Fruit fly (Drosophila melanogaster) whole organism, embryonic: ENCODE measurements around the gene Muted.

Source experiments
- Aef1 ChIP-seq: fragments of 200-800 bp; sonication (Bioruptor generic); IDR thresholded peaks from 3 replicates; pipeline ENCODE4 v1.3.6; 2022; ENCODE audit warnings: missing biosample characterization, missing genetic modification characterization
- BEAF-32 ChIP-seq: fragments of 200-800 bp; sonication (Bioruptor generic); optimal IDR thresholded peaks from 3 replicates; lab custom pipeline; 2017; ENCODE audit warnings: missing biosample characterization, missing genetic modification characterization, mild to moderate bottlenecking, moderate library complexity, missing genetic modification reagents
- Bdp1 ChIP-seq: fragments of 200-800 bp; sonication (Bioruptor generic); optimal IDR thresholded peaks from 3 replicates; lab custom pipeline; 2016; ENCODE audit warnings: missing biosample characterization, missing genetic modification characterization
- CG10267 ChIP-seq: fragments of 200-800 bp; sonication (Bioruptor generic); optimal IDR thresholded peaks from 2 replicates; lab custom pipeline; 2018; ENCODE audit warnings: missing biosample characterization, mild to moderate bottlenecking, missing genetic modification characterization, moderate library complexity
- CG10274 ChIP-seq: fragments of 200-800 bp; sonication (Bioruptor generic); optimal IDR thresholded peaks from 3 replicates; lab custom pipeline; 2017; ENCODE audit warnings: missing biosample characterization, mild to moderate bottlenecking, missing genetic modification characterization
- CG10321 ChIP-seq: fragments of 200-800 bp; sonication (Bioruptor generic); IDR thresholded peaks from 2 replicates; pipeline ENCODE4 v1.3.6; 2022; ENCODE audit warnings: missing biosample characterization, missing genetic modification characterization
- CG10543 ChIP-seq: fragments of 200-800 bp; sonication (Bioruptor generic); optimal IDR thresholded peaks from 3 replicates; lab custom pipeline; 2017; ENCODE audit warnings: missing biosample characterization, mild to moderate bottlenecking, missing genetic modification characterization, moderate library complexity
- CG12104 ChIP-seq: fragments of 200-800 bp; sonication (Bioruptor generic); optimal IDR thresholded peaks from 3 replicates; lab custom pipeline; 2016; ENCODE audit warnings: missing biosample characterization, missing genetic modification characterization
- CG14965 ChIP-seq: fragments of 200-800 bp; sonication (Bioruptor generic); optimal IDR thresholded peaks from 2 replicates; lab custom pipeline; 2016; ENCODE audit warnings: missing biosample characterization, missing genetic modification characterization, borderline replicate concordance
- CG15011 ChIP-seq: fragments of 200-800 bp; sonication (Bioruptor generic); optimal IDR thresholded peaks from 3 replicates; lab custom pipeline; 2018; ENCODE audit warnings: missing biosample characterization, mild to moderate bottlenecking, missing genetic modification characterization
- CG1602 ChIP-seq: fragments of 200-800 bp; sonication (Bioruptor generic); optimal IDR thresholded peaks from 3 replicates; lab custom pipeline; 2016; ENCODE audit warnings: missing biosample characterization, missing genetic modification characterization
- CG17328 ChIP-seq: fragments of 200-800 bp; sonication (Bioruptor generic); IDR thresholded peaks from 2 replicates; pipeline ENCODE4 v1.3.6; 2022; ENCODE audit warnings: missing biosample characterization, missing genetic modification characterization
- CG18262 ChIP-seq: fragments of 200-800 bp; optimal IDR thresholded peaks from 3 replicates; lab custom pipeline; 2019; ENCODE audit warnings: missing biosample characterization, mild to moderate bottlenecking, missing genetic modification characterization, moderate library complexity
- CG1832 ChIP-seq: fragments of 200-800 bp; sonication (Bioruptor generic); optimal IDR thresholded peaks from 2 replicates; lab custom pipeline; 2017; ENCODE audit warnings: missing biosample characterization, mild to moderate bottlenecking, missing genetic modification characterization, inconsistent platforms
- CG31441 ChIP-seq: fragments of 200-800 bp; sonication (Bioruptor generic); IDR thresholded peaks from 2 replicates; pipeline ENCODE4 v1.3.6; 2022; ENCODE audit warnings: missing biosample characterization, missing genetic modification characterization
- CG3281 ChIP-seq: fragments of 200-800 bp; sonication (Bioruptor generic); optimal IDR thresholded peaks from 3 replicates; lab custom pipeline; 2017; ENCODE audit warnings: missing biosample characterization, mild to moderate bottlenecking, missing genetic modification characterization
- CG34224 ChIP-seq: fragments of 200-800 bp; sonication (Bioruptor generic); IDR thresholded peaks from 3 replicates; pipeline ENCODE4 v1.3.6; 2022; ENCODE audit warnings: missing biosample characterization, missing genetic modification characterization; ENCODE audit not compliant: partially characterized antibody
- CG34376 ChIP-seq: fragments of 200-800 bp; sonication (Bioruptor generic); optimal IDR thresholded peaks from 2 replicates; lab custom pipeline; 2018; ENCODE audit warnings: missing biosample characterization, mild to moderate bottlenecking, missing genetic modification characterization
- CG3838 ChIP-seq: fragments of 200-800 bp; sonication (Bioruptor generic); optimal IDR thresholded peaks from 3 replicates; lab custom pipeline; 2016; ENCODE audit warnings: missing biosample characterization, missing genetic modification characterization
- CG9797 ChIP-seq: fragments of 200-800 bp; sonication (Bioruptor generic); optimal IDR thresholded peaks from 3 replicates; lab custom pipeline; 2018; ENCODE audit warnings: missing biosample characterization, mild to moderate bottlenecking, missing genetic modification characterization
- H15 ChIP-seq: fragments of 200-800 bp; sonication (Bioruptor generic); IDR thresholded peaks from 3 replicates; pipeline ENCODE4 v1.3.6; 2022; ENCODE audit warnings: missing biosample characterization, missing genetic modification characterization
- HmgD ChIP-seq: fragments of 200-800 bp; sonication (Bioruptor generic); optimal IDR thresholded peaks from 3 replicates; lab custom pipeline; 2016; ENCODE audit warnings: missing biosample characterization, missing genetic modification characterization
- Hmx ChIP-seq: fragments of 200-800 bp; sonication (Bioruptor generic); optimal IDR thresholded peaks from 2 replicates; lab custom pipeline; 2016; ENCODE audit warnings: missing biosample characterization, missing genetic modification characterization
- Meics ChIP-seq: fragments of 200-800 bp; sonication (Bioruptor generic); optimal IDR thresholded peaks from 2 replicates; lab custom pipeline; 2017; ENCODE audit warnings: missing biosample characterization, mild to moderate bottlenecking, missing genetic modification characterization
- Nf-YA ChIP-seq: fragments of 200-800 bp; sonication (Bioruptor generic); IDR thresholded peaks from 2 replicates; pipeline ENCODE4 v1.3.6; 2022; ENCODE audit warnings: missing biosample characterization, missing genetic modification characterization
- Oli ChIP-seq: fragments of 200-800 bp; sonication (Bioruptor generic); optimal IDR thresholded peaks from 2 replicates; lab custom pipeline; 2018; ENCODE audit warnings: missing biosample characterization, mild to moderate bottlenecking, missing genetic modification characterization, moderate library complexity
- Pdp1 ChIP-seq, 2 experiments: fragments of 200-800 bp; sonication (Bioruptor generic); optimal IDR thresholded peaks; 3 replicates each; lab custom pipeline; 2016; ENCODE audit warnings: missing biosample characterization in 2 of 2, missing genetic modification characterization in 2 of 2, mild to moderate bottlenecking in 1 of 2, moderate library complexity in 1 of 2
- Rfx ChIP-seq: fragments of 200-800 bp; sonication (Bioruptor generic); IDR thresholded peaks from 2 replicates; pipeline ENCODE4 v1.3.6; 2022; ENCODE audit warnings: missing biosample characterization, missing genetic modification characterization
- Sin3A ChIP-seq: fragments of >200 bp; optimal IDR thresholded peaks from 2 replicates; lab custom pipeline; 2018
- Spps ChIP-seq: fragments of 200-800 bp; sonication (Bioruptor generic); optimal IDR thresholded peaks from 2 replicates; lab custom pipeline; 2018; ENCODE audit warnings: missing biosample characterization, mild to moderate bottlenecking, missing genetic modification characterization
- caup ChIP-seq: fragments of 200-800 bp; sonication (Bioruptor generic); optimal IDR thresholded peaks from 3 replicates; lab custom pipeline; 2017; ENCODE audit warnings: missing biosample characterization, mild to moderate bottlenecking, missing genetic modification characterization, moderate library complexity; ENCODE audit not compliant: severe bottlenecking
- cwo ChIP-seq: fragments of 200-800 bp; sonication (Bioruptor generic); optimal IDR thresholded peaks from 3 replicates; lab custom pipeline; 2017; ENCODE audit warnings: missing biosample characterization, missing genetic modification characterization, mild to moderate bottlenecking, moderate library complexity, missing genetic modification reagents
- emc ChIP-seq: fragments of 200-800 bp; sonication (Bioruptor generic); optimal IDR thresholded peaks from 2 replicates; lab custom pipeline; 2016; ENCODE audit warnings: missing biosample characterization, missing genetic modification characterization
- eve ChIP-seq, 2 experiments: fragments of >200 bp; optimal IDR thresholded peaks; 2 replicates each; lab custom pipeline; 2017; ENCODE audit warnings: missing biosample characterization in 2 of 2, missing genetic modification characterization in 2 of 2
- fd64A ChIP-seq: fragments of 200-800 bp; sonication (Bioruptor generic); optimal IDR thresholded peaks from 3 replicates; lab custom pipeline; 2018; ENCODE audit warnings: missing biosample characterization, mild to moderate bottlenecking, missing genetic modification characterization
- fd96Cb ChIP-seq: fragments of 200-800 bp; sonication (Bioruptor generic); optimal IDR thresholded peaks from 2 replicates; lab custom pipeline; 2018; ENCODE audit warnings: missing biosample characterization, mild to moderate bottlenecking, missing genetic modification characterization, moderate library complexity
- jing ChIP-seq: fragments of 200-800 bp; sonication (Bioruptor generic); optimal IDR thresholded peaks from 2 replicates; lab custom pipeline; 2018; ENCODE audit warnings: missing biosample characterization, mild to moderate bottlenecking, missing genetic modification characterization
- maf-S ChIP-seq: fragments of 200-800 bp; sonication (Bioruptor generic); optimal IDR thresholded peaks from 2 replicates; lab custom pipeline; 2016; ENCODE audit warnings: missing biosample characterization, missing genetic modification characterization
- mam ChIP-seq: fragments of 200-800 bp; sonication (Bioruptor generic); optimal IDR thresholded peaks from 3 replicates; lab custom pipeline; 2016; ENCODE audit warnings: missing biosample characterization, missing genetic modification characterization
- org-1 ChIP-seq: fragments of 200-800 bp; sonication (Bioruptor generic); optimal IDR thresholded peaks from 2 replicates; lab custom pipeline; 2017; ENCODE audit warnings: missing biosample characterization, missing genetic modification characterization
- p53 ChIP-seq: fragments of 200-800 bp; sonication (Bioruptor generic); optimal IDR thresholded peaks from 2 replicates; lab custom pipeline; 2016; ENCODE audit warnings: missing biosample characterization, missing genetic modification characterization
- pb ChIP-seq: fragments of 200-800 bp; sonication (Bioruptor generic); optimal IDR thresholded peaks from 3 replicates; lab custom pipeline; 2016; ENCODE audit warnings: missing biosample characterization, missing genetic modification characterization
- peb ChIP-seq: fragments of 200-800 bp; sonication (Bioruptor generic); IDR thresholded peaks from 2 replicates; pipeline ENCODE4 v1.3.6; 2022; ENCODE audit warnings: missing biosample characterization, missing genetic modification characterization
- sens ChIP-seq: fragments of 200-800 bp; sonication (Bioruptor generic); peaks from one replicate; lab custom pipeline; 2016; ENCODE audit warnings: missing biosample characterization, missing genetic modification characterization
- tio ChIP-seq: fragments of 200-800 bp; sonication (Bioruptor generic); optimal IDR thresholded peaks from 2 replicates; lab custom pipeline; 2017; ENCODE audit warnings: missing biosample characterization, missing genetic modification characterization, inconsistent platforms
- tll ChIP-seq, 2 experiments: fragments of 200-800 bp in 1 of 2; fragments of >200 bp in 1 of 2; sonication (Bioruptor generic) in 1 of 2; optimal IDR thresholded peaks; 2 replicates each; lab custom pipeline; 2017 to 2019; ENCODE audit warnings: missing biosample characterization in 2 of 2, missing genetic modification characterization in 2 of 2, mild to moderate bottlenecking in 1 of 2, moderate library complexity in 1 of 2
- toy ChIP-seq: fragments of 200-800 bp; sonication (Bioruptor generic); IDR thresholded peaks from 2 replicates; pipeline ENCODE4 v1.3.6; 2022; ENCODE audit warnings: missing biosample characterization, missing genetic modification characterization
- unc-4 ChIP-seq: fragments of 200-800 bp; sonication (Bioruptor generic); IDR thresholded peaks from 2 replicates; pipeline ENCODE4 v1.3.6; 2022; ENCODE audit warnings: missing biosample characterization, missing genetic modification characterization; ENCODE audit not compliant: partially characterized antibody
- zf30C ChIP-seq: fragments of 200-800 bp; sonication (Bioruptor generic); optimal IDR thresholded peaks from 3 replicates; lab custom pipeline; 2018; ENCODE audit warnings: missing biosample characterization, mild to moderate bottlenecking, missing genetic modification characterization

The Muted gene

dm6 chr3R:22367126-22368076 lies 5.0 kb downstream of the Muted start, which contains the start of the genes Polr3F and PyK (continued):
- TF ChIP-seq toy (GFP tag; lab: Robert Waterston, UW) (no peak), BEAF-32 (GFP tag; lab: Kevin White, UChicago) (peak; percentile 50), Bdp1 (GFP tag; lab: Kevin White, UChicago) (no peak), Hmx (no peak), pb (no peak), CG3281 (GFP tag; lab: Kevin White, UChicago) (no peak), zf30C (GFP tag; lab: Kevin White, UChicago) (no peak), eve (GFP tag; optimal IDR thresholded peaks at IDR 0.05; lab: Kevin White, UChicago) (no peak), Rfx (GFP tag; lab: Robert Waterston, UW) (no peak), CG10543 (GFP tag; lab: Kevin White, UChicago) (no peak), CG1832 (GFP tag; lab: Kevin White, UChicago) (no peak), HmgD (GFP tag; lab: Kevin White, UChicago) (no peak), maf-S (no peak), p53 (GFP tag; lab: Kevin White, UChicago) (no peak), Sin3A (lab: Kevin White, UChicago) (peak; percentile 18), unc-4 (0 out of 2 replicates have a peak, but pooled peaks have one; percentile 15), CG10321 (no peak), emc (GFP tag; lab: Kevin White, UChicago) (no peak), sens (GFP tag; lab: Kevin White, UChicago) (peak; percentile 80), caup (GFP tag; lab: Kevin White, UChicago) (peak; percentile 38), tio (GFP tag; lab: Kevin White, UChicago) (no peak), mam (no peak), tll (GFP tag; optimal IDR thresholded peaks at IDR 0.05; lab: Kevin White, UChicago) (no peak), CG3838 (peak; percentile 26), Meics (GFP tag; lab: Kevin White, UChicago) (peak; percentile 44), fd64A (GFP tag; lab: Kevin White, UChicago) (no peak), cwo (no peak), CG1602 (no peak), fd96Cb (tag; lab: Kevin White, UChicago) (no peak), Pdp1 (GFP tag; optimal IDR thresholded peaks at IDR 0.05; lab: Kevin White, UChicago) (peak in 1 of 2 experiments; percentile 79), CG34224 (GFP tag; lab: Robert Waterston, UW) (no peak), Spps (tag; lab: Kevin White, UChicago) (no peak), org-1 (GFP tag; lab: Kevin White, UChicago) (no peak), Aef1 (GFP tag; lab: Robert Waterston, UW) (peak; percentile 12; the same call in 1 of the 3 replicates), CG12104 (GFP tag; lab: Kevin White, UChicago) (peak; percentile 29), CG14965 (GFP tag; lab: Kevin White, UChicago) (no peak), CG18262 (peak; percentile 34), CG34376 (GFP tag; lab: Kevin White, UChicago) (no peak), CG17328 (GFP tag; lab: Robert Waterston, UW) (peak; percentile 31; the same call in 1 of the 2 replicates), jing (GFP tag; lab: Kevin White, UChicago) (no peak), Oli (tag; lab: Kevin White, UChicago) (no peak), peb (GFP tag; lab: Robert Waterston, UW) (no peak), CG9797 (GFP tag; lab: Kevin White, UChicago) (peak; percentile 40), H15 (no peak), CG10274 (no peak), CG10267 (tag; lab: Kevin White, UChicago) (peak; percentile 60), CG31441 (GFP tag; lab: Robert Waterston, UW) (peak; percentile 50; the same call in 1 of the 2 replicates), Nf-YA (GFP tag; lab: Robert Waterston, UW) (no peak), CG15011 (GFP tag; lab: Kevin White, UChicago) (no peak)
